Fruit fly (Drosophila melanogaster) whole organism, embryonic: ENCODE results near the gene sob.

Experiments
- CG12219 ChIP-seq: fragments of 200-800 bp; sonication (Bioruptor generic); optimal IDR thresholded peaks from 3 replicates; lab custom pipeline; 2018; ENCODE audit warnings: missing biosample characterization, mild to moderate bottlenecking, missing genetic modification characterization
- CG14014 ChIP-seq: fragments of 200-800 bp; sonication (Bioruptor generic); IDR thresholded peaks from 2 replicates; pipeline ENCODE4 v1.3.6; 2022; ENCODE audit warnings: missing biosample characterization, missing genetic modification characterization
- CG14050 ChIP-seq: fragments of 200-800 bp; sonication (Bioruptor generic); IDR thresholded peaks from 3 replicates; pipeline ENCODE4 v1.3.6; 2022; ENCODE audit warnings: missing biosample characterization, missing genetic modification characterization
- CG15514 ChIP-seq: fragments of 200-800 bp; sonication (Bioruptor generic); optimal IDR thresholded peaks from 3 replicates; lab custom pipeline; 2017; ENCODE audit warnings: missing biosample characterization, missing genetic modification characterization, mild to moderate bottlenecking, moderate library complexity, missing genetic modification reagents
- CG15696 ChIP-seq: fragments of 200-800 bp; sonication (Bioruptor generic); optimal IDR thresholded peaks from 2 replicates; lab custom pipeline; 2019; ENCODE audit warnings: missing biosample characterization, mild to moderate bottlenecking, missing genetic modification characterization, moderate library complexity
- CG1603 ChIP-seq: fragments of 200-800 bp; sonication (Bioruptor generic); optimal IDR thresholded peaks from 2 replicates; lab custom pipeline; 2019; ENCODE audit warnings: missing biosample characterization, mild to moderate bottlenecking, missing genetic modification characterization, moderate library complexity
- CG16863 ChIP-seq: fragments of 200-800 bp; sonication (Bioruptor generic); optimal IDR thresholded peaks from 3 replicates; lab custom pipeline; 2016; ENCODE audit warnings: missing biosample characterization, missing genetic modification characterization
- CG17802 ChIP-seq: fragments of 200-800 bp; sonication (Bioruptor generic); optimal IDR thresholded peaks from 2 replicates; lab custom pipeline; 2018; ENCODE audit warnings: missing biosample characterization, mild to moderate bottlenecking, missing genetic modification characterization, moderate library complexity
- CG1832 ChIP-seq: fragments of 200-800 bp; sonication (Bioruptor generic); optimal IDR thresholded peaks from 2 replicates; lab custom pipeline; 2017; ENCODE audit warnings: missing biosample characterization, mild to moderate bottlenecking, missing genetic modification characterization, inconsistent platforms
- CG2889 ChIP-seq: fragments of 200-800 bp; sonication (Bioruptor generic); IDR thresholded peaks from 3 replicates; pipeline ENCODE4 v1.3.6; 2022; ENCODE audit warnings: missing biosample characterization, missing genetic modification characterization
- CG30403 ChIP-seq: fragments of 200-800 bp; sonication (Bioruptor generic); optimal IDR thresholded peaks from 3 replicates; lab custom pipeline; 2016; ENCODE audit warnings: missing biosample characterization, missing genetic modification characterization
- CG31388 ChIP-seq: fragments of 200-800 bp; sonication (Bioruptor generic); optimal IDR thresholded peaks from 2 replicates; lab custom pipeline; 2016; ENCODE audit warnings: missing biosample characterization, missing genetic modification characterization
- CG32532 ChIP-seq: fragments of 200-800 bp; sonication (Bioruptor generic); IDR thresholded peaks from 2 replicates; pipeline ENCODE4 v1.3.6; 2022; ENCODE audit warnings: missing biosample characterization, missing genetic modification characterization
- CG3281 ChIP-seq: fragments of 200-800 bp; sonication (Bioruptor generic); optimal IDR thresholded peaks from 3 replicates; lab custom pipeline; 2017; ENCODE audit warnings: missing biosample characterization, mild to moderate bottlenecking, missing genetic modification characterization
- CG33557 ChIP-seq: fragments of 200-800 bp; sonication (Bioruptor generic); optimal IDR thresholded peaks from 2 replicates; lab custom pipeline; 2019; ENCODE audit warnings: missing biosample characterization, mild to moderate bottlenecking, missing genetic modification characterization, moderate library complexity
- CG3838 ChIP-seq: fragments of 200-800 bp; sonication (Bioruptor generic); optimal IDR thresholded peaks from 3 replicates; lab custom pipeline; 2016; ENCODE audit warnings: missing biosample characterization, missing genetic modification characterization
- CG4282 ChIP-seq: fragments of 200-800 bp; sonication (Bioruptor generic); optimal IDR thresholded peaks from 2 replicates; lab custom pipeline; 2016; ENCODE audit warnings: missing biosample characterization, missing genetic modification characterization
- CG6272 ChIP-seq: fragments of 200-800 bp; sonication (Bioruptor generic); IDR thresholded peaks from 2 replicates; pipeline ENCODE4 v1.3.6; 2022; ENCODE audit warnings: missing biosample characterization, missing genetic modification characterization
- CG6813 ChIP-seq: fragments of 200-800 bp; sonication (Bioruptor generic); optimal IDR thresholded peaks from 2 replicates; lab custom pipeline; 2017; ENCODE audit warnings: missing biosample characterization, missing genetic modification characterization, mild to moderate bottlenecking, moderate library complexity, missing genetic modification reagents
- CG6854 ChIP-seq: fragments of 200-800 bp; sonication (Bioruptor generic); optimal IDR thresholded peaks from 3 replicates; lab custom pipeline; 2017; ENCODE audit warnings: missing biosample characterization, mild to moderate bottlenecking, missing genetic modification characterization
- CG7745 ChIP-seq: fragments of 200-800 bp; sonication (Bioruptor generic); optimal IDR thresholded peaks from 2 replicates; lab custom pipeline; 2018; ENCODE audit warnings: missing biosample characterization, mild to moderate bottlenecking, missing genetic modification characterization, moderate library complexity
- CG9817 ChIP-seq: fragments of 200-800 bp; sonication (Bioruptor generic); optimal IDR thresholded peaks from 2 replicates; lab custom pipeline; 2018; ENCODE audit warnings: missing biosample characterization, mild to moderate bottlenecking, missing genetic modification characterization, moderate library complexity
- Chrac-16 ChIP-seq: fragments of 200-800 bp; sonication (Bioruptor generic); optimal IDR thresholded peaks from 3 replicates; lab custom pipeline; 2016; ENCODE audit warnings: missing biosample characterization, missing genetic modification characterization
- Fer3 ChIP-seq: fragments of 200-800 bp; sonication (Bioruptor generic); optimal IDR thresholded peaks from 2 replicates; lab custom pipeline; 2018; ENCODE audit warnings: missing biosample characterization, mild to moderate bottlenecking, missing genetic modification characterization, moderate library complexity
- HLH3B ChIP-seq: fragments of 200-800 bp; sonication (Bioruptor generic); IDR thresholded peaks from 2 replicates; pipeline ENCODE4 v1.3.6; 2022; ENCODE audit warnings: missing biosample characterization, missing genetic modification characterization
- NfI ChIP-seq: fragments of 200-800 bp; sonication (Bioruptor generic); optimal IDR thresholded peaks from 3 replicates; lab custom pipeline; 2018; ENCODE audit warnings: missing biosample characterization, mild to moderate bottlenecking, missing genetic modification characterization, moderate library complexity
- PHDP ChIP-seq: fragments of 200-800 bp; sonication (Bioruptor generic); optimal IDR thresholded peaks from 3 replicates; lab custom pipeline; 2018; ENCODE audit warnings: missing biosample characterization, mild to moderate bottlenecking, missing genetic modification characterization, moderate library complexity
- Poxn ChIP-seq: fragments of 200-800 bp; sonication (Bioruptor generic); IDR thresholded peaks from 2 replicates; pipeline ENCODE4 v1.3.6; 2022; ENCODE audit warnings: missing biosample characterization, missing genetic modification characterization
- Rx ChIP-seq: fragments of 200-800 bp; sonication (Bioruptor generic); IDR thresholded peaks from 2 replicates; pipeline ENCODE4 v1.3.6; 2022; ENCODE audit warnings: missing biosample characterization, missing genetic modification characterization
- TFAM ChIP-seq: fragments of 200-800 bp; sonication (Bioruptor generic); optimal IDR thresholded peaks from 2 replicates; lab custom pipeline; 2017; ENCODE audit warnings: missing biosample characterization, missing genetic modification characterization, inconsistent platforms
- Taf1 ChIP-seq: fragments of 200-800 bp; sonication (Bioruptor generic); IDR thresholded peaks from 2 replicates; pipeline ENCODE4 v1.3.6; 2022; ENCODE audit warnings: missing biosample characterization, missing genetic modification characterization
- abd-A ChIP-seq: fragments of 200-800 bp; sonication (Bioruptor generic); optimal IDR thresholded peaks from 3 replicates; lab custom pipeline; 2019; ENCODE audit warnings: missing biosample characterization, mild to moderate bottlenecking, missing genetic modification characterization, moderate library complexity
- ac ChIP-seq: fragments of 200-800 bp; sonication (Bioruptor generic); optimal IDR thresholded peaks from 3 replicates; lab custom pipeline; 2017; ENCODE audit warnings: missing biosample characterization, mild to moderate bottlenecking, missing genetic modification characterization
- ase ChIP-seq: fragments of 200-800 bp; sonication (Bioruptor generic); IDR thresholded peaks from 3 replicates; pipeline ENCODE4 v1.3.6; 2022; ENCODE audit warnings: missing biosample characterization, missing genetic modification characterization
- chn ChIP-seq: fragments of 200-800 bp; sonication (Bioruptor generic); optimal IDR thresholded peaks from 2 replicates; lab custom pipeline; 2016; ENCODE audit warnings: missing biosample characterization, missing genetic modification characterization
- da ChIP-seq: fragments of 200-800 bp; sonication (Bioruptor generic); optimal IDR thresholded peaks from 2 replicates; lab custom pipeline; 2016; ENCODE audit warnings: missing biosample characterization, missing genetic modification characterization
- ems ChIP-seq: fragments of 200-800 bp; sonication (Bioruptor generic); optimal IDR thresholded peaks from 3 replicates; lab custom pipeline; 2016; ENCODE audit warnings: missing biosample characterization, missing genetic modification characterization
- fd102C ChIP-seq: fragments of 200-800 bp; sonication (Bioruptor generic); optimal IDR thresholded peaks from 2 replicates; lab custom pipeline; 2018; ENCODE audit warnings: missing biosample characterization, mild to moderate bottlenecking, missing genetic modification characterization, moderate library complexity
- fu2 ChIP-seq: fragments of 200-800 bp; sonication (Bioruptor generic); optimal IDR thresholded peaks from 2 replicates; lab custom pipeline; 2016; ENCODE audit warnings: missing biosample characterization, missing genetic modification characterization
- grn ChIP-seq: fragments of 200-800 bp; sonication (Bioruptor generic); optimal IDR thresholded peaks from 3 replicates; lab custom pipeline; 2017; ENCODE audit warnings: missing biosample characterization, missing genetic modification characterization
- gsb ChIP-seq: fragments of 200-800 bp; sonication (Bioruptor generic); IDR thresholded peaks from 2 replicates; pipeline ENCODE4 v1.3.6; 2022; ENCODE audit warnings: missing biosample characterization, missing genetic modification characterization
- hbn ChIP-seq: fragments of 200-800 bp; sonication (Bioruptor generic); IDR thresholded peaks from 2 replicates; pipeline ENCODE4 v1.3.6; 2022; ENCODE audit warnings: missing biosample characterization, missing genetic modification characterization; ENCODE audit not compliant: partially characterized antibody
- her ChIP-seq: fragments of 200-800 bp; sonication (Bioruptor generic); optimal IDR thresholded peaks from 2 replicates; lab custom pipeline; 2016; ENCODE audit warnings: missing biosample characterization, missing genetic modification characterization
- lbe ChIP-seq: fragments of 200-800 bp; sonication (Bioruptor generic); optimal IDR thresholded peaks from 2 replicates; lab custom pipeline; 2016; ENCODE audit warnings: missing biosample characterization, mild to moderate bottlenecking, missing genetic modification characterization
- oc ChIP-seq: fragments of 200-800 bp; sonication (Bioruptor generic); optimal IDR thresholded peaks from 2 replicates; lab custom pipeline; 2018; ENCODE audit warnings: missing biosample characterization, mild to moderate bottlenecking, missing genetic modification characterization, moderate library complexity
- onecut ChIP-seq: fragments of 200-800 bp; sonication (Bioruptor generic); IDR thresholded peaks from 2 replicates; pipeline ENCODE4 v1.3.6; 2022; ENCODE audit warnings: missing biosample characterization, missing genetic modification characterization
- peb ChIP-seq: fragments of 200-800 bp; sonication (Bioruptor generic); IDR thresholded peaks from 2 replicates; pipeline ENCODE4 v1.3.6; 2022; ENCODE audit warnings: missing biosample characterization, missing genetic modification characterization
- sens ChIP-seq: fragments of 200-800 bp; sonication (Bioruptor generic); peaks from one replicate; lab custom pipeline; 2016; ENCODE audit warnings: missing biosample characterization, missing genetic modification characterization
- so ChIP-seq: fragments of 200-800 bp; sonication (Bioruptor generic); IDR thresholded peaks from 3 replicates; pipeline ENCODE4 v1.3.6; 2022; ENCODE audit warnings: missing biosample characterization, missing genetic modification characterization
- sob ChIP-seq: fragments of 200-800 bp; sonication (Bioruptor generic); IDR thresholded peaks from 2 replicates; pipeline ENCODE4 v1.3.6; 2022; ENCODE audit warnings: missing biosample characterization, missing genetic modification characterization
- sr ChIP-seq: fragments of 200-800 bp; sonication (Bioruptor generic); IDR thresholded peaks from 3 replicates; pipeline ENCODE4 v1.3.6; 2022; ENCODE audit warnings: missing biosample characterization, missing genetic modification characterization
- sug ChIP-seq: fragments of 200-800 bp; optimal IDR thresholded peaks from 2 replicates; lab custom pipeline; 2019; ENCODE audit warnings: missing biosample characterization, mild to moderate bottlenecking, missing genetic modification characterization, moderate library complexity
- trem ChIP-seq: fragments of 200-800 bp; optimal IDR thresholded peaks from 3 replicates; lab custom pipeline; 2019; ENCODE audit warnings: missing biosample characterization, mild to moderate bottlenecking, missing genetic modification characterization, moderate library complexity

sob gene

DNA sequence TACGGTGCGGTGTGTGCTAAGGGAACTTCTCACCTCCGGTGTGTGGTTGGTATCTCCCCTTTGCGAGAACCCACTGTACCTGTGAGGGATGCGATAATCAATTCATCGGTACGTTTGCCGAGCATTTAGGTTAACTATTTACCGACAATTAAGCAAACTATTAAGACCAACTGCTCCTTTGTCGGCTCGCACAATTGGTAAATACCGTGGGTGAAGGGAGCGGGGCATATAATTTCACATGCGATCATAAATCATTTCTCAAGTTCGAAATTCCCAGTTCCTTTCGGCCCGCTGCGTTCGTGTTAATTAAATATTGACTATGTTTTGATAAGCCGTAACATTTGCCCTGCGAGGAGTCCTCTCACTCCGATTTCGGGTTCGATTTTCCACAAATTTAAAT, 31.7 kb downstream of the sob start (continued):
- TF ChIP-seq CG17802 (tag; lab: Kevin White, UChicago) (no peak), hbn (GFP tag; lab: Robert Waterston, UW) (no peak), chn (GFP tag; lab: Kevin White, UChicago) (no peak), CG6854 (GFP tag; lab: Kevin White, UChicago) (no peak), CG1603 (tag; lab: Kevin White, UChicago) (peak; percentile 11), CG14014 (no peak), ac (GFP tag; lab: Kevin White, UChicago) (peak; percentile 79), CG9817 (no peak), Fer3 (tag; lab: Kevin White, UChicago) (no peak), sens (GFP tag; lab: Kevin White, UChicago) (peak; percentile 64), peb (GFP tag; lab: Robert Waterston, UW) (no peak), CG30403 (GFP tag; lab: Kevin White, UChicago) (no peak), CG4282 (no peak), CG16863 (GFP tag; lab: Kevin White, UChicago) (no peak), sr (GFP tag; lab: Robert Waterston, UW) (no peak), NfI (GFP tag; lab: Kevin White, UChicago) (no peak), CG33557 (GFP tag; lab: Kevin White, UChicago) (peak; percentile 49), fu2 (no peak), PHDP (tag; lab: Kevin White, UChicago) (no peak), CG14050 (GFP tag; lab: Robert Waterston, UW) (no peak), so (GFP tag; lab: Robert Waterston, UW) (no peak), CG15696 (peak; percentile 87), Poxn (GFP tag; lab: Robert Waterston, UW) (no peak), TFAM (GFP tag; lab: Kevin White, UChicago) (no peak), da (GFP tag; lab: Kevin White, UChicago) (no peak), abd-A (tag; lab: Kevin White, UChicago) (no peak), sug (no peak), Taf1 (no peak), Chrac-16 (no peak), CG1832 (GFP tag; lab: Kevin White, UChicago) (no peak), gsb (GFP tag; lab: Robert Waterston, UW) (no peak), CG32532 (GFP tag; lab: Robert Waterston, UW) (no peak), onecut (GFP tag; lab: Robert Waterston, UW) (no peak), CG15514 (GFP tag; lab: Kevin White, UChicago) (no peak), CG2889 (GFP tag; lab: Robert Waterston, UW) (no peak), trem (tag; lab: Kevin White, UChicago) (no peak), fd102C (GFP tag; lab: Kevin White, UChicago) (peak; percentile 84), oc (tag; lab: Kevin White, UChicago) (no peak), CG6272 (GFP tag; lab: Robert Waterston, UW) (no peak), ems (no peak), CG3281 (GFP tag; lab: Kevin White, UChicago) (no peak), lbe (GFP tag; lab: Kevin White, UChicago) (no peak), her (GFP tag; lab: Kevin White, UChicago) (no peak), ase (GFP tag; lab: Robert Waterston, UW) (no peak), Rx (GFP tag; lab: Robert Waterston, UW) (no peak), CG12219 (GFP tag; lab: Kevin White, UChicago) (no peak), CG7745 (tag; lab: Kevin White, UChicago) (peak; percentile 45), sob (GFP tag; lab: Robert Waterston, UW) (no peak), CG31388 (GFP tag; lab: Kevin White, UChicago) (no peak), grn (GFP tag; lab: Kevin White, UChicago) (no peak), CG3838 (no peak), HLH3B (GFP tag; lab: Robert Waterston, UW) (no peak), CG6813 (GFP tag; lab: Kevin White, UChicago) (peak; percentile 54)
